Fruit fly (Drosophila melanogaster) whole organism, wandering third instar larva: ENCODE results near the gene CG9331.

Source experiments
- Jra ChIP-seq: sonication (Bioruptor generic); optimal IDR thresholded peaks from 2 replicates; lab custom pipeline; 2016; ENCODE audit warnings: missing biosample characterization, missing genetic modification characterization
- Myc ChIP-seq: fragments of >200 bp; optimal IDR thresholded peaks from 2 replicates; lab custom pipeline; 2017
- brk ChIP-seq: fragments of 200-800 bp; sonication (Bioruptor generic); optimal IDR thresholded peaks from 2 replicates; lab custom pipeline; 2016; ENCODE audit warnings: missing biosample characterization, mild to moderate bottlenecking, missing genetic modification characterization
- dl ChIP-seq, 2 experiments: fragments of 175-275, 200-275 bp in 1 of 2; fragments of 200-275 bp in 1 of 2; sonication (Bioruptor generic); optimal IDR thresholded peaks; lab custom pipeline; 2018; ENCODE audit warnings: mild to moderate bottlenecking in 2 of 2, missing biosample characterization in 2 of 2, missing genetic modification characterization in 2 of 2, moderate library complexity in 2 of 2; ENCODE audit not compliant: partially characterized antibody in 2 of 2, insufficient read depth in 1 of 2
- dmrt93B ChIP-seq: fragments of 200-800 bp; sonication (Bioruptor generic); optimal IDR thresholded peaks from 2 replicates; lab custom pipeline; 2018; ENCODE audit warnings: missing biosample characterization, mild to moderate bottlenecking, missing genetic modification characterization
- ey ChIP-seq: fragments of 200-800 bp; sonication (Bioruptor generic); optimal IDR thresholded peaks from 2 replicates; lab custom pipeline; 2016; ENCODE audit warnings: missing biosample characterization, missing genetic modification characterization
- fru ChIP-seq: fragments of 200-800 bp; sonication (Bioruptor generic); optimal IDR thresholded peaks from 3 replicates; lab custom pipeline; 2016; ENCODE audit warnings: missing biosample characterization, mild to moderate bottlenecking, missing genetic modification characterization
- h ChIP-seq: fragments of 200-800 bp; sonication (Bioruptor generic); optimal IDR thresholded peaks from 3 replicates; lab custom pipeline; 2016; ENCODE audit warnings: missing biosample characterization, mild to moderate bottlenecking, missing genetic modification characterization
- psq ChIP-seq: fragments of 200-800 bp; sonication (Bioruptor generic); optimal IDR thresholded peaks from 3 replicates; lab custom pipeline; 2017; ENCODE audit warnings: missing biosample characterization, mild to moderate bottlenecking, missing genetic modification characterization, moderate library complexity
- sage ChIP-seq: fragments of 200-800 bp; sonication (Bioruptor generic); optimal IDR thresholded peaks from 2 replicates; lab custom pipeline; 2016; ENCODE audit warnings: missing biosample characterization, mild to moderate bottlenecking, missing genetic modification characterization
- usp ChIP-seq: fragments of >200 bp; optimal IDR thresholded peaks from 2 replicates; lab custom pipeline; 2017; ENCODE audit warnings: missing biosample characterization, missing genetic modification characterization

- TF ChIP-seq brk (GFP tag; lab: Kevin White, UChicago), result no peak
- TF ChIP-seq dl (GFP tag; optimal IDR thresholded peaks at IDR 0.05; lab: Kevin White, UChicago; ENCODE audit: insufficient read depth in 1 of 2, partially characterized antibody in 2 of 2), result no peak
- TF ChIP-seq fru (GFP tag; lab: Kevin White, UChicago), result no peak
- TF ChIP-seq Myc (lab: Kevin White, UChicago), result no peak
- TF ChIP-seq h (GFP tag; lab: Kevin White, UChicago), result no peak
- TF ChIP-seq psq (GFP tag; lab: Kevin White, UChicago), result no peak
- TF ChIP-seq Jra (GFP tag; lab: Kevin White, UChicago), result no peak
- no peak for TF ChIP-seq ey (GFP tag; lab: Kevin White, UChicago)
- no peak for TF ChIP-seq usp
- TF ChIP-seq sage, result no peak
- no peak for TF ChIP-seq dmrt93B (GFP tag; lab: Kevin White, UChicago)
Observed at dm6 chr2L:20837885-20838284, 15.3 kb downstream of the CG9331 start, which contains the start of gene Spn38F.
